Worm (Caenorhabditis elegans) whole organism, late embryonic: ENCODE results near the gene nhr-283.

Source experiments
- ama-1 ChIP-seq: fragments of 150-350 bp; optimal IDR thresholded peaks from 2 replicates; lab custom pipeline; 2014
- ceh-22 ChIP-seq: sonication (generic microtip); optimal IDR thresholded peaks from 2 replicates; lab custom pipeline; 2017; ENCODE audit warnings: missing biosample characterization, missing genetic modification characterization
- ceh-34 ChIP-seq: sonication (generic microtip); optimal IDR thresholded peaks from 2 replicates; lab custom pipeline; 2016; ENCODE audit warnings: mild to moderate bottlenecking, missing genetic modification characterization, missing compliant biosample characterization
- dmd-4 ChIP-seq: sonication (generic microtip); optimal IDR thresholded peaks from 2 replicates; lab custom pipeline; 2016; ENCODE audit warnings: borderline replicate concordance, missing genetic modification characterization, missing compliant biosample characterization
- eyg-1 ChIP-seq: sonication (generic microtip); optimal IDR thresholded peaks from 2 replicates; lab custom pipeline; 2016; ENCODE audit warnings: missing genotype, missing genetic modification characterization, missing compliant biosample characterization
- fkh-10 ChIP-seq: fragments of 150-350 bp; optimal IDR thresholded peaks from 2 replicates; lab custom pipeline; 2014; ENCODE audit warnings: missing biosample characterization, missing genetic modification reagents, missing genetic modification characterization
- hlh-13 ChIP-seq: fragments of 200-800 bp; sonication (Bioruptor generic); optimal IDR thresholded peaks from 2 replicates; lab custom pipeline; 2018; ENCODE audit warnings: mild to moderate bottlenecking, missing genetic modification characterization, missing compliant biosample characterization
- sox-2 ChIP-seq: fragments of 200-800 bp; sonication (Bioruptor generic); IDR thresholded peaks from 2 replicates; pipeline ENCODE4 v1.3.6; 2022; ENCODE audit warnings: missing genetic modification reagents, missing genetic modification characterization, missing compliant biosample characterization
- syd-9 ChIP-seq: sonication (generic microtip); optimal IDR thresholded peaks from 2 replicates; lab custom pipeline; 2016; ENCODE audit warnings: mild to moderate bottlenecking, missing genetic modification characterization, moderate library complexity, missing compliant biosample characterization

DNA sequence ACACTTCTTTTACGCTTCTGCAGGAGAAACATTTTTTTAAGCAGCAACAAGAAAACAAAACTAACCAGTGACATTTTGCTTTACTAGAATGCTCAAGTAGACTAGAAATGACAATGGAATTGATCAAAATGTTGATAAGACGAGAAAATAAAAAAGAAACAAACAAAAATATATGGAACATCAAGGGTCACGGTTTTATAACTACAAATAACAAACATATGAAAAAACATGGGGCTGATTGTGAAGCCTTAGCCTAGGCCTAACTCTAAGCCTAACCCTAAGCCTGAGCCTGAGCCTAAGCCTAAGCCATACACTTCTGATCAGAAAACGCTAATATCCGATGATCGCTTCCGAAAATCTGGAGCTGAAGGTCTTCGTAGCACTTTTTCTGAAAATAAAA lies 46.1 kb downstream of the nhr-283 start, which contains the start of gene Y6E2A.10:
- no peak for TF ChIP-seq syd-9 (tag; lab: Kevin White, UChicago)
- no peak for TF ChIP-seq sox-2 (GFP tag; lab: Robert Waterston, UW)
- no peak for TF ChIP-seq ama-1 (lab: Kevin White, UChicago)
- TF ChIP-seq dmd-4 (tag; lab: Kevin White, UChicago) = no peak
- TF ChIP-seq hlh-13 (GFP tag; lab: Kevin White, UChicago) = no peak
- TF ChIP-seq ceh-34 (tag; lab: Kevin White, UChicago) = no peak
- TF ChIP-seq fkh-10 (GFP tag; lab: Kevin White, UChicago) = no peak
- no peak for TF ChIP-seq eyg-1
- TF ChIP-seq ceh-22 (tag; lab: Kevin White, UChicago) = no peak
